Fruit fly (Drosophila melanogaster): ENCODE measurements around the gene Eip78C.

The Eip78C gene

dm6 chr3L:21251381-21251780, 25.0 kb downstream of the Eip78C start (continued):
- no peak for TF ChIP-seq prd (optimal IDR thresholded peaks at IDR 0.05)
- TF ChIP-seq prd (GFP tag; IDR thresholded peaks at IDR 0.05), result peak; percentile 43; the same call in 1 of the 3 replicates
- TF ChIP-seq CG12236 (GFP tag; optimal IDR thresholded peaks at IDR 0.05), result no peak
- TF ChIP-seq dmrt99B (tag; optimal IDR thresholded peaks at IDR 0.05), result peak; percentile 20
- no peak for TF ChIP-seq Ravus (GFP tag; IDR thresholded peaks at IDR 0.05)
- no peak for TF ChIP-seq otp (GFP tag; IDR thresholded peaks at IDR 0.05)
- TF ChIP-seq repo (GFP tag; optimal IDR thresholded peaks at IDR 0.05), result no peak
- no peak for TF ChIP-seq ro (GFP tag; IDR thresholded peaks at IDR 0.05)
- no peak for TF ChIP-seq CG32767 (GFP tag; IDR thresholded peaks at IDR 0.05)
- no peak for TF ChIP-seq CG7271 (tag; optimal IDR thresholded peaks at IDR 0.05)
- peak; percentile 14 for TF ChIP-seq ind (GFP tag; optimal IDR thresholded peaks at IDR 0.05)
- TF ChIP-seq peb (GFP tag; IDR thresholded peaks at IDR 0.05), result peak; percentile 18; the same call in 1 of the 2 replicates
- TF ChIP-seq hkb (optimal IDR thresholded peaks at IDR 0.05), result no peak
- no peak for TF ChIP-seq hkb (GFP tag; IDR thresholded peaks at IDR 0.05)
- no peak for TF ChIP-seq CG31224 (GFP tag; IDR thresholded peaks at IDR 0.05)
- no peak for TF ChIP-seq jing (GFP tag; optimal IDR thresholded peaks at IDR 0.05)
- TF ChIP-seq CG12299 (tag; optimal IDR thresholded peaks at IDR 0.05), result no peak
- no peak for TF ChIP-seq B-H2 (GFP tag; optimal IDR thresholded peaks at IDR 0.05)
- TF ChIP-seq pros (GFP tag; optimal IDR thresholded peaks at IDR 0.05), result peak; percentile 17
- TF ChIP-seq gce (GFP tag; IDR thresholded peaks at IDR 0.05), result no peak
- no peak for TF ChIP-seq Dad (GFP tag; optimal IDR thresholded peaks at IDR 0.05)
- TF ChIP-seq HLH4C (GFP tag; IDR thresholded peaks at IDR 0.05; ENCODE audit: partially characterized antibody), result no peak
- TF ChIP-seq tgo (GFP tag; IDR thresholded peaks at IDR 0.05), result no peak
- TF ChIP-seq Dp (GFP tag; optimal IDR thresholded peaks at IDR 0.05), result no peak
- TF ChIP-seq CG4282 (GFP tag; optimal IDR thresholded peaks at IDR 0.05), result no peak
- peak; percentile 24 for TF ChIP-seq Blimp-1 (GFP tag; optimal IDR thresholded peaks at IDR 0.05)
- TF ChIP-seq lab (GFP tag; optimal IDR thresholded peaks at IDR 0.05), result no peak
- peak; percentile 33; the same call in 1 of the 2 replicates for TF ChIP-seq slbo (GFP tag; IDR thresholded peaks at IDR 0.05)
- TF ChIP-seq CG1603 (tag; optimal IDR thresholded peaks at IDR 0.05), result peak; percentile 25
- TF ChIP-seq Antp (GFP tag; optimal IDR thresholded peaks at IDR 0.05), result peak; percentile 14
- TF ChIP-seq CG3407 (GFP tag; optimal IDR thresholded peaks at IDR 0.05), result no peak
- no peak for TF ChIP-seq CG42726 (GFP tag; IDR thresholded peaks at IDR 0.05; ENCODE audit: partially characterized antibody)
- TF ChIP-seq ssp (GFP tag; IDR thresholded peaks at IDR 0.05), result 0 out of 2 replicates have a peak, but pooled peaks have one; percentile 17
- TF ChIP-seq abd-A (tag; optimal IDR thresholded peaks at IDR 0.05), result peak; percentile 71
- peak; percentile 84 for TF ChIP-seq Med (GFP tag)
- TF ChIP-seq H2.0 (GFP tag; IDR thresholded peaks at IDR 0.05), result peak; percentile 38; the same call in 1 of the 2 replicates
- peak; percentile 18 for TF ChIP-seq CG11504 (tag; optimal IDR thresholded peaks at IDR 0.05)
- no peak for TF ChIP-seq CG7786 (GFP tag; optimal IDR thresholded peaks at IDR 0.05)
- no peak for TF ChIP-seq sd (tag; optimal IDR thresholded peaks at IDR 0.05)
- no peak for TF ChIP-seq kni (GFP tag; optimal IDR thresholded peaks at IDR 0.05)
- no peak for TF ChIP-seq CG10431 (GFP tag; optimal IDR thresholded peaks at IDR 0.05)
- TF ChIP-seq CG6175 (GFP tag; IDR thresholded peaks at IDR 0.05), result no peak; the same call in 2 of the 3 replicates
- no peak for TF ChIP-seq CG17568 (GFP tag; optimal IDR thresholded peaks at IDR 0.05)
- no peak for TF ChIP-seq H15 (GFP tag; IDR thresholded peaks at IDR 0.05)
- TF ChIP-seq psq (GFP tag; optimal IDR thresholded peaks at IDR 0.05), result no peak
- no peak for TF ChIP-seq CG34422 (GFP tag; IDR thresholded peaks at IDR 0.05)
- no peak for TF ChIP-seq nau (GFP tag; optimal IDR thresholded peaks at IDR 0.05)
- TF ChIP-seq CG14050 (GFP tag; IDR thresholded peaks at IDR 0.05), result no peak
- TF ChIP-seq CG3726 (GFP tag; IDR thresholded peaks at IDR 0.05), result no peak
- TF ChIP-seq wek (GFP tag; optimal IDR thresholded peaks at IDR 0.05), result no peak
- no peak for TF ChIP-seq CG17385 (GFP tag; optimal IDR thresholded peaks at IDR 0.05)
- TF ChIP-seq CG7987 (GFP tag; optimal IDR thresholded peaks at IDR 0.05), result no peak

Measured in whole organism, embryonic.